Worm (Caenorhabditis elegans) whole organism, L2 larva: ENCODE data around the gene vps-35.

ENCODE experiments used
- Y55F3AM.14 ChIP-seq: fragments of 200-800 bp; sonication (Bioruptor generic); optimal IDR thresholded peaks from 2 replicates; lab custom pipeline; 2018; ENCODE audit warnings: mild to moderate bottlenecking, missing genetic modification characterization, missing compliant biosample characterization
- ZK546.5 ChIP-seq: sonication (generic microtip); optimal IDR thresholded peaks from 2 replicates; lab custom pipeline; 2017; ENCODE audit warnings: missing biosample characterization, missing genetic modification characterization
- aly-2 ChIP-seq: fragments of 150-350 bp; optimal IDR thresholded peaks from 2 replicates; lab custom pipeline; 2014; ENCODE audit warnings: missing biosample characterization, missing genetic modification characterization
- ama-1 ChIP-seq: fragments of 150-350 bp; optimal IDR thresholded peaks from 2 replicates; lab custom pipeline; 2018; ENCODE audit warnings: inconsistent platforms
- ceh-82 ChIP-seq: fragments of 150-350 bp; optimal IDR thresholded peaks from 2 replicates; lab custom pipeline; 2014; ENCODE audit warnings: missing biosample characterization, missing genetic modification characterization
- crh-2 ChIP-seq: sonication (generic microtip); optimal IDR thresholded peaks from 2 replicates; lab custom pipeline; 2017; ENCODE audit warnings: missing biosample characterization, missing genetic modification characterization
- elt-1 ChIP-seq: fragments of 150-350 bp; optimal IDR thresholded peaks from 2 replicates; lab custom pipeline; 2014; ENCODE audit warnings: missing biosample characterization, missing genetic modification characterization
- elt-3 ChIP-seq: sonication (generic microtip); optimal IDR thresholded peaks from 2 replicates; lab custom pipeline; 2017; ENCODE audit warnings: missing biosample characterization, missing genetic modification characterization
- fos-1 ChIP-seq: fragments of 150-350 bp; optimal IDR thresholded peaks from 2 replicates; lab custom pipeline; 2014; ENCODE audit warnings: missing biosample characterization, missing genetic modification characterization
- lin-13 ChIP-seq: fragments of 150-350 bp; optimal IDR thresholded peaks from 2 replicates; lab custom pipeline; 2014; ENCODE audit warnings: missing biosample characterization, missing genetic modification reagents, missing genetic modification characterization
- lsy-2 ChIP-seq, 2 experiments: fragments of 150-350 bp in 1 of 2; sonication (generic microtip) in 1 of 2; optimal IDR thresholded peaks; 2 replicates each; lab custom pipeline; 2014 to 2017; ENCODE audit warnings: missing biosample characterization in 2 of 2, missing genetic modification characterization in 2 of 2
- mab-5 ChIP-seq: fragments of 150-350 bp; optimal IDR thresholded peaks from 2 replicates; lab custom pipeline; 2014; ENCODE audit warnings: missing biosample characterization, missing genetic modification characterization
- mbf-1 ChIP-seq: sonication (generic microtip); optimal IDR thresholded peaks from 2 replicates; lab custom pipeline; 2017; ENCODE audit warnings: missing biosample characterization, missing genetic modification characterization
- mdl-1 ChIP-seq, 2 experiments: fragments of 150-350 bp in 1 of 2; sonication (generic microtip) in 1 of 2; optimal IDR thresholded peaks; 2 replicates each; lab custom pipeline; 2017; ENCODE audit warnings: missing biosample characterization in 2 of 2, missing genetic modification characterization in 2 of 2
- nhr-10 ChIP-seq: sonication (generic microtip); optimal IDR thresholded peaks from 2 replicates; lab custom pipeline; 2017; ENCODE audit warnings: missing biosample characterization, missing genetic modification characterization
- nhr-11 ChIP-seq: fragments of 150-350 bp; optimal IDR thresholded peaks from 2 replicates; lab custom pipeline; 2014; ENCODE audit warnings: missing biosample characterization, missing genetic modification characterization
- nhr-12 ChIP-seq: fragments of 150-350 bp; optimal IDR thresholded peaks from 2 replicates; lab custom pipeline; 2014; ENCODE audit warnings: missing biosample characterization, missing genetic modification characterization
- nhr-129 ChIP-seq: fragments of 150-350 bp; optimal IDR thresholded peaks from 2 replicates; lab custom pipeline; 2014; ENCODE audit warnings: missing biosample characterization, missing genetic modification characterization
- nhr-23 ChIP-seq: fragments of 150-350 bp; optimal IDR thresholded peaks from 2 replicates; lab custom pipeline; 2014; ENCODE audit warnings: missing biosample characterization, missing genetic modification reagents, missing genetic modification characterization
- nhr-237 ChIP-seq: fragments of 150-350 bp; optimal IDR thresholded peaks from 2 replicates; lab custom pipeline; 2014; ENCODE audit warnings: missing biosample characterization, missing genetic modification characterization
- nhr-25 ChIP-seq: fragments of 150-350 bp; sonication (generic microtip); optimal IDR thresholded peaks from 3 replicates; lab custom pipeline; 2014; ENCODE audit warnings: missing biosample characterization, missing genetic modification characterization
- peb-1 ChIP-seq: fragments of 150-350 bp; optimal IDR thresholded peaks from 2 replicates; lab custom pipeline; 2014; ENCODE audit warnings: missing biosample characterization, missing genetic modification characterization
- sem-4 ChIP-seq: fragments of 150-350 bp; optimal IDR thresholded peaks from 2 replicates; lab custom pipeline; 2014; ENCODE audit warnings: missing biosample characterization, missing genetic modification reagents, missing genetic modification characterization
- sma-3 ChIP-seq: sonication (generic microtip); optimal IDR thresholded peaks from 2 replicates; lab custom pipeline; 2016; ENCODE audit warnings: missing genetic modification reagents, missing genetic modification characterization, missing compliant biosample characterization
- sma-9 ChIP-seq, 2 experiments: fragments of 150-350 bp in 1 of 2; sonication (generic microtip) in 1 of 2; optimal IDR thresholded peaks; 2 replicates each; lab custom pipeline; 2014 to 2016; ENCODE audit warnings: missing genetic modification characterization in 2 of 2, mild to moderate bottlenecking in 1 of 2, missing biosample characterization in 1 of 2, missing compliant biosample characterization in 1 of 2, missing genetic modification reagents in 1 of 2, moderate library complexity in 1 of 2
- unc-55 ChIP-seq: fragments of 150-350 bp; sonication (generic microtip); optimal IDR thresholded peaks from 3 replicates; lab custom pipeline; 2014; ENCODE audit warnings: missing biosample characterization, missing genetic modification reagents, missing genetic modification characterization
- unc-62 ChIP-seq: fragments of 150-350 bp; optimal IDR thresholded peaks from 2 replicates; lab custom pipeline; 2014; ENCODE audit warnings: missing biosample characterization, missing genetic modification reagents, missing genetic modification characterization
- zag-1 ChIP-seq: fragments of 150-350 bp; optimal IDR thresholded peaks from 2 replicates; lab custom pipeline; 2014; ENCODE audit warnings: missing biosample characterization, missing genetic modification characterization
- ztf-1 ChIP-seq: fragments of 200-800 bp; sonication (Bioruptor generic); conservative IDR thresholded peaks from 2 replicates; pipeline ENCODE4 v1.3.6; 2022; ENCODE audit warnings: missing genetic modification characterization, missing compliant biosample characterization
- ztf-11 ChIP-seq: sonication (generic microtip); optimal IDR thresholded peaks from 2 replicates; lab custom pipeline; 2017; ENCODE audit warnings: missing biosample characterization, missing genetic modification characterization
- ztf-4 ChIP-seq: fragments of 150-350 bp; optimal IDR thresholded peaks from 2 replicates; lab custom pipeline; 2014; ENCODE audit warnings: missing biosample characterization, missing genetic modification characterization

vps-35 gene

ce11 chrII:5863893-5864292 lies 43.7 kb upstream of the vps-35 start, which contains the start of gene tag-234:
Gene tag-234, plus strand, starts transcription at chrII:5864193.
- TF ChIP-seq fos-1 (tag; lab: Kevin White, UChicago) (peak; percentile 50), ZK546.5 (tag; lab: Kevin White, UChicago) (no peak), mab-5 (tag; lab: Kevin White, UChicago) (no peak)

DNA sequence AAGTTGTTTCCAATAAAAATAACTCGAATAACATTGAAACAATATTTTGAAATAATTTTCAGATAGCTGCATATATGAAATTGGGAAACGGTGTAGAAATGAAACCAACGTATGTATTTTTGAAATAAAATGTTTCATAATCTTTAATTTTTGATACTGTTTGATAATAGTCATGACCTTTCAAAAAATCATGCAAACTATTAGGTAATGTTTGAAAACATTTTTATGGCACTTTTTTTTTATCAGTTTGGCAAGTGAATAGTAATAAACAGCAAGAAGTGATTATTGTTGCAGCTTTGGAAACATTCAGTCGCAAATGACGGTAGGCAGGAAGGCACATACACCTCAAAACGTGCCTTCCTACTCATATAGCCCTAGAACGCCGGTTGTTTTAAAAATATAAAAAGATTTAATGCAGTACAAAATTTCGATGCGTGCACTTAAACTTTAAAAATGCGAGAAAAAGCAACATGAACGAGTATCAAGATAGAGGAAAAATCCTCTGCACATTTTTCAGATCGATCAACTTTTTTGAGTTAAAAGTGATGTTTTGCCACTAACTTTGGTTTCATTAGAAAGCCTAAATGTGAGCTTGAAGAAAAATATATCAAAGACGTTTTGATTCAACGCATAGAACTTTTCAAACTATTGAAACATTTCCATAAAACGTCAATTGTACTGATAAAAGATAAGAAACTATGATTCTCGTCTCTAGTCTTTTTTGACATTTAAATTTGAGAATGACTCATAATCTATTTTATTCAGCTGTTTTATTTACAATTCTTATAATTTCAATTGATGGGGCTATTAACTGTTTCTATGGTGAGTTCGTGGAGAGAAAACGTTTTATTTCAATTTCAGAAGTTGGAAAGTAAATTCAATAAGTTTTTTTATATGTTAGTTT lies 42.0 kb upstream of the vps-35 start, which contains the start of gene F55C12.19:
Gene F55C12.19 (plus strand): TSS at position 735 of the 904 bp plus-strand sequence.
- TF ChIP-seq elt-3: no peak
- no peak for TF ChIP-seq ZK546.5 (tag; lab: Kevin White, UChicago)
- no peak for TF ChIP-seq lsy-2 (tag; optimal IDR thresholded peaks at IDR 0.05; lab: Kevin White, UChicago)
- peak; percentile 89 for TF ChIP-seq fos-1 (tag; lab: Kevin White, UChicago)
- TF ChIP-seq, all 48 proteins: peak for 1

DNA sequence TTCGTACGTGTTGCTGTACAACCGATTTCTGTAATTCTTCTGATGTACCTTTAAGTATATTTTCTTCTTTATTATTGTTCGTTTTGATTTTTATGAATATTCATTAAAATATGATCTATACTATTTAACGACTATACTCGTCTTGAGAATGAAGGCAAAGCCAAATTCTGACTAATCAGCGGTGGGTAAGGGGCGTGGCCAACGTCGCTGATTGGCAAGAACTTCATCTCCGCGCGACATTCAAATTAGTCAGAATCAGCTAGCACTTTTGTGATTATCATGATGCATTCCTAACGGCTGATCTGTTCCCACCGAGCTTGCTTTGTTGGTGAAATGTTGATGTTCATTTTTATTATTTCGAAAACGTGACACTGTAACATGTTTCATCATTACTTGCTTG lies 40.7 kb upstream of the vps-35 start:
- TF ChIP-seq sma-3 (GFP tag; lab: Kevin White, UChicago) (no peak), ztf-11 (tag; lab: Kevin White, UChicago) (no peak), lin-13 (GFP tag; lab: Kevin White, UChicago) (no peak), nhr-10 (tag; lab: Kevin White, UChicago) (no peak), Y55F3AM.14 (GFP tag; lab: Kevin White, UChicago) (no peak), nhr-12 (no peak), lsy-2 (tag; optimal IDR thresholded peaks at IDR 0.05; lab: Kevin White, UChicago) (no peak), nhr-11 (no peak), elt-1 (tag; lab: Kevin White, UChicago) (no peak), ztf-4 (tag; lab: Kevin White, UChicago) (no peak), unc-55 (no peak), ztf-1 (no peak)

DNA sequence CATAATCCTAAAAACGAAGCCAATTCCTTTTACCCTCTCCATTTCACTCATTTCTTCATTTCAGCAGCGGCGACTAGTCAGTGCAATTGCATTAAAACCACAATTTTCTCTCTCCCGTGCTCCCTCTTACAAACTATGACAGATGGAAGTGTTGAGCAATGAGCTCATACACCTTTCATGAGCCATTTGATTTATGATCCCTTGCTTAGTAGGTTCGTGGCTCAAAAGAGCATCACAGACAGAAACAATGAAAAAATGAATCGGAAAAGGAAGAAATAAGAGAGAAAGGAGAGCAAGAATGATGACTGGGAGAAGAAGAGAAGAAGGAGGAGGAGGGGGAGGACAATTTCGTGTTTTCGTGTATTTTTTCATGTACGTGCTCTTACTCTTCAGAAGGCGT lies 36.1 kb upstream of the vps-35 start:
- no peak for TF ChIP-seq ama-1 (lab: Kevin White, UChicago)
- peak; percentile 73 for TF ChIP-seq mab-5 (tag; lab: Kevin White, UChicago)
- no peak for TF ChIP-seq aly-2 (tag; lab: Kevin White, UChicago)
- TF ChIP-seq lsy-2 (tag; optimal IDR thresholded peaks at IDR 0.05; lab: Kevin White, UChicago): no peak
- TF ChIP-seq mdl-1 (tag; optimal IDR thresholded peaks at IDR 0.05; lab: Kevin White, UChicago): no peak
- no peak for TF ChIP-seq nhr-25 (tag; lab: Kevin White, UChicago)
- no peak for TF ChIP-seq zag-1 (tag; lab: Kevin White, UChicago)
- TF ChIP-seq sem-4 (tag; lab: Kevin White, UChicago): no peak
- TF ChIP-seq unc-55: peak; percentile 45
- no peak for TF ChIP-seq ZK546.5 (tag; lab: Kevin White, UChicago)
- TF ChIP-seq nhr-11: no peak
- no peak for TF ChIP-seq crh-2
- no peak for TF ChIP-seq ceh-82 (tag; lab: Kevin White, UChicago)
- no peak for TF ChIP-seq sma-3 (GFP tag; lab: Kevin White, UChicago)
- TF ChIP-seq unc-62 (GFP tag; lab: Kevin White, UChicago): no peak
- TF ChIP-seq Y55F3AM.14 (GFP tag; lab: Kevin White, UChicago): no peak
- no peak for TF ChIP-seq nhr-23 (tag; lab: Kevin White, UChicago)
- no peak for TF ChIP-seq nhr-237 (tag; lab: Kevin White, UChicago)
- no peak for TF ChIP-seq lin-13 (GFP tag; lab: Kevin White, UChicago)
- TF ChIP-seq ztf-1: no peak
- peak; percentile 23 for TF ChIP-seq nhr-129 (tag; lab: Kevin White, UChicago)
- peak; percentile 16 for TF ChIP-seq sma-9 (GFP tag; optimal IDR thresholded peaks at IDR 0.05; lab: Kevin White, UChicago)
- no peak for TF ChIP-seq sma-9 (tag; optimal IDR thresholded peaks at IDR 0.05; lab: Kevin White, UChicago)

DNA sequence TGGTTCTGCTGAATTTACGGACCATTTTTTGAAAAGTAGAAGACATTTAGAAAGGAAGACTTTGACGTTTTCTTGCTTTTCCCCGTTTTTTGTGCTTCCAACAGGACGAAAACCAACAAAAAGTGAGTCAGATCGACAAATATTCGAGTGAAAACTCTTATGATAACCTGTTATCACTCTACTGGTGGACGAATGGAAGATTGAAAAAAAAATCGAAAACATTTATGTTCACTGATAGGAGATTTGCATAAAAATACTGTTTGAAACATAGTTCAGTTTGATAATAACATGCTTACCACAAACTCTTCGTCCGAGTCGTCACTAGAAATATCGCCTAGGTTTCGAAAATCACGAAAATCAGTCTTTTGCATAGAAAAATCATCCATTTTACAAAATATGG lies 35.2 kb upstream of the vps-35 start:
- no peak for TF ChIP-seq peb-1 (tag; lab: Kevin White, UChicago)
- TF ChIP-seq mbf-1 (tag; lab: Kevin White, UChicago): no peak
- TF ChIP-seq fos-1 (tag; lab: Kevin White, UChicago): peak; percentile 53
- TF ChIP-seq sma-9 (GFP tag; optimal IDR thresholded peaks at IDR 0.05; lab: Kevin White, UChicago): no peak
- no peak for TF ChIP-seq sma-9 (tag; optimal IDR thresholded peaks at IDR 0.05; lab: Kevin White, UChicago)
